Fruit fly (Drosophila melanogaster): ENCODE measurements around the gene CG13096.

- TF ChIP-seq CG8478 (optimal IDR thresholded peaks at IDR 0.05): no peak
- no peak for TF ChIP-seq CTCF (optimal IDR thresholded peaks at IDR 0.05)
These were observed 42.6 kb downstream of the CG13096 start for dm6 chr2L:8468929-8469681.
